Fruit fly (Drosophila melanogaster): Measurements from ENCODE around the gene CG2519.

CG2519 gene

dm6 chr3R:5591398-5591853 is 43.9 kb upstream of the CG2519 start, which contains the start of the genes noi and Vha26 (continued):
- TF ChIP-seq hb (GFP tag; IDR thresholded peaks at IDR 0.05; ENCODE audit: partially characterized antibody) (peak; percentile 59; the same call in 1 of the 3 replicates), D19A (tag; optimal IDR thresholded peaks at IDR 0.05) (peak; percentile 95), pfk (GFP tag; optimal IDR thresholded peaks at IDR 0.05) (peak; percentile 39), pum (GFP tag; optimal IDR thresholded peaks at IDR 0.05) (peak; percentile 34), CG13775 (GFP tag; optimal IDR thresholded peaks at IDR 0.05) (peak; percentile 49), slou (GFP tag; optimal IDR thresholded peaks at IDR 0.05) (peak; percentile 10), CG18619 (GFP tag; optimal IDR thresholded peaks at IDR 0.05) (peak; percentile 20), HmgZ (tag; optimal IDR thresholded peaks at IDR 0.05) (peak; percentile 87), MBD-R2 (GFP tag; IDR thresholded peaks at IDR 0.05) (peak; percentile 61)

dm6 chr3R:5588573-5588972 is 41.0 kb upstream of the CG2519 start, which contains the start of gene PolZ2:
Gene PolZ2 (plus strand): TSS chr3R:5588873.
- TF ChIP-seq CG30020 (tag; optimal IDR thresholded peaks at IDR 0.05) (peak; percentile 25), Dp (GFP tag; optimal IDR thresholded peaks at IDR 0.05) (peak; percentile 10), CG17802 (tag; optimal IDR thresholded peaks at IDR 0.05) (peak; percentile 40), ato (GFP tag; IDR thresholded peaks at IDR 0.05; ENCODE audit: partially characterized antibody) (no peak), CG9609 (GFP tag; optimal IDR thresholded peaks at IDR 0.05) (no peak), Scr (GFP tag; IDR thresholded peaks at IDR 0.05; ENCODE audit: partially characterized antibody) (peak; percentile 36; the same call in 1 of the 2 replicates), CG14710 (tag; optimal IDR thresholded peaks at IDR 0.05) (peak; percentile 24), wek (GFP tag; optimal IDR thresholded peaks at IDR 0.05) (peak; percentile 28)

DNA sequence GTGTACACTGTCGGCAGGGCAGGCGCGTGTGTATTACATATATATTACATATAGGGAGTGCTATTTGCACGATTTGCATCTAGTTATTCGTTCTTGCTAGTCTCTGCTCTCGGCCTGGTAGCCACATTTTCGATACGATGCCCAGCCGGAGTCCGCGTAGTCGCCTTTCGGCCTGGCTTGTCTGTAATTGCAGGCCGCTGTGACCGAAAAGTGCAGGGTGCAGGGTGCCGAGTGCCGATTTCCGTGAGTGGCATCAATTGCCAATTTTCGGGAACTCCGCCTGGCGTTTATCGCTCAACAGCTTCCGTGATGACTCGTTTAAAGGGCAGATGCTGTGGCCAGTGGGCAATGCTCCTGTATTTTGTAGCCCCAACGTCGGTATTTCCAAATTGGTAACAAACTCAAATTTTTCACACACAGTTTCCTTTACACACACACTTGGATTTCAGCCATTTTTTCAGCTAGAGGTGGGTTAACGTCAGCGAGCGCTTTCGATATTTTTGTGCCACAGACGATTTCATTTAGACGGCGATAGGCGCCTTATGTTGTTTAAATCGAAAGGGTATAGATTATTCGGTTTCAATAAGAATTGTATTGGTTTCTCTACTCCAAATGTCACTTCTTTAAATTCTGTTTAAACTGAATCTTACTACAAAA is 40.4 kb upstream of the CG2519 start, which contains the start of gene CG2926:
Gene CG2926 (minus strand): TSS at position 518 of the 657 bp plus-strand sequence.
- TF ChIP-seq schlank (tag; optimal IDR thresholded peaks at IDR 0.05) (no peak), CG18011 (GFP tag; optimal IDR thresholded peaks at IDR 0.05) (no peak), CkIIα-i1 (GFP tag; IDR thresholded peaks at IDR 0.05) (no peak), ssp (GFP tag; IDR thresholded peaks at IDR 0.05) (peak; percentile 56), lab (GFP tag; optimal IDR thresholded peaks at IDR 0.05) (no peak), dan (GFP tag; IDR thresholded peaks at IDR 0.05) (no peak), onecut (GFP tag; IDR thresholded peaks at IDR 0.05) (peak; percentile 47), CG6683 (GFP tag; optimal IDR thresholded peaks at IDR 0.05) (no peak), CG4424 (GFP tag; optimal IDR thresholded peaks at IDR 0.05) (no peak), Asciz (GFP tag; optimal IDR thresholded peaks at IDR 0.05) (no peak), CG17612 (GFP tag; IDR thresholded peaks at IDR 0.05) (no peak), CG34224 (GFP tag; IDR thresholded peaks at IDR 0.05; ENCODE audit: partially characterized antibody) (peak; percentile 80), Dad (GFP tag; optimal IDR thresholded peaks at IDR 0.05) (no peak), tup (GFP tag; optimal IDR thresholded peaks at IDR 0.05) (no peak), bigmax (GFP tag; optimal IDR thresholded peaks at IDR 0.05) (no peak), CG33557 (GFP tag; optimal IDR thresholded peaks at IDR 0.05) (no peak), CG12744 (GFP tag; optimal IDR thresholded peaks at IDR 0.05) (no peak), unc-4 (GFP tag; IDR thresholded peaks at IDR 0.05; ENCODE audit: partially characterized antibody) (peak; percentile 84), mld (GFP tag; IDR thresholded peaks at IDR 0.05; ENCODE audit: partially characterized antibody) (peak; percentile 91), CG2129 (GFP tag; IDR thresholded peaks at IDR 0.05; ENCODE audit: partially characterized antibody) (peak; percentile 68), fd102C (GFP tag; optimal IDR thresholded peaks at IDR 0.05) (no peak), Chrac-16 (GFP tag; optimal IDR thresholded peaks at IDR 0.05) (no peak), zen (tag; optimal IDR thresholded peaks at IDR 0.05) (no peak), H15 (GFP tag; IDR thresholded peaks at IDR 0.05) (no peak; the same call in 2 of the 3 replicates), wek (GFP tag; optimal IDR thresholded peaks at IDR 0.05) (no peak), inv (GFP tag; IDR thresholded peaks at IDR 0.05; ENCODE audit: partially characterized antibody) (peak; percentile 84), CG4328 (GFP tag; optimal IDR thresholded peaks at IDR 0.05) (no peak), CG12155 (GFP tag; optimal IDR thresholded peaks at IDR 0.05) (peak; percentile 66), dmrt11E (tag; optimal IDR thresholded peaks at IDR 0.05) (peak; percentile 25)

Measured in whole organism, embryonic.